Fruit fly (Drosophila melanogaster): ENCODE data around the gene fws.

DNA sequence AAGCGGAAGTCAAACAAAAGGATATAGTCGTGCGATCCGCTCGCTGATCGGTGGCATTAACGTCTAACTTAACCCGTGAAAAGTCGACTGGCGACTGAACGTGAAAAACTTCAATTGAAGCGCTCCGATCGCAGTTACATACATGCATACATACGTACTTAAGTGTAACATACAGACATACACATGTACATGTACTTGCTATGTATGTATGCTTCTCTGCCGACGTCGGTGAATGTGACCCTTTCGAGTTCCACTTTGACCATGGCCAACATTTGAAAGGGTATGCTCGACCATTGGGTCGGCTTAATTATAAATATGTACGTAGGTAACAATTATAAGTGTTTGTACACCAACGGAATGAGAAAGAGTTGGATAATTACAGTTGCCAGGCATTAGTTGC is 16.3 kb upstream of the fws start, which contains the start of gene qua:
- TF ChIP-seq Sin3A (optimal IDR thresholded peaks at IDR 0.05) (no peak), ttk (optimal IDR thresholded peaks at IDR 0.05) (no peak)
